Fruit fly (Drosophila melanogaster) whole organism, wandering third instar larva: ENCODE results near the gene drd.

Experiments used
- Hnf4 ChIP-seq: fragments of 200-800 bp; sonication (Bioruptor generic); optimal IDR thresholded peaks from 2 replicates; lab custom pipeline; 2016; ENCODE audit warnings: missing biosample characterization, mild to moderate bottlenecking, missing genetic modification characterization
- tai ChIP-seq: sonication (Bioruptor generic); optimal IDR thresholded peaks from 2 replicates; lab custom pipeline; 2016; ENCODE audit warnings: missing biosample characterization, missing genetic modification characterization

dm6 chrX:15076038-15076575 is 49.4 kb upstream of the drd start, which contains the start of gene Lsd-2:
- TF ChIP-seq tai (GFP tag; lab: Kevin White, UChicago) (no peak), Hnf4 (GFP tag; lab: Kevin White, UChicago) (peak; percentile 84)
